Worm (Caenorhabditis elegans): Measurements from ENCODE around the gene F26A1.3.

- TF ChIP-seq ama-1 (optimal IDR thresholded peaks at IDR 0.05) (no peak), nhr-11 (tag; optimal IDR thresholded peaks at IDR 0.05) (no peak), hlh-8 (tag; optimal IDR thresholded peaks at IDR 0.05) (no peak), unc-55 (GFP tag; optimal IDR thresholded peaks at IDR 0.05) (no peak), eyg-1 (tag; optimal IDR thresholded peaks at IDR 0.05) (no peak), mec-3 (tag; optimal IDR thresholded peaks at IDR 0.05; ENCODE audit: borderline replicate concordance) (no peak), lim-6 (tag; optimal IDR thresholded peaks at IDR 0.05) (no peak), sox-4 (tag; optimal IDR thresholded peaks at IDR 0.05) (no peak)
Measured at ce11 chrIII:4863127-4863526, 36.4 kb downstream of the F26A1.3 start, which contains the start of gene coq-8.
